Worm (Caenorhabditis elegans): ENCODE data around the gene R05G9R.1.
A peak's percentile ranks its signal among the peaks of the same experiment; 100 is the strongest.

Gene R05G9R.1

ce11 chrII:6491187-6491586 lies 22.6 kb downstream of the R05G9R.1 start (continued):
- TF ChIP-seq dmd-9 (GFP tag; IDR thresholded peaks at IDR 0.05) (no peak), Y48G9A.11 (GFP tag; IDR thresholded peaks at IDR 0.05) (peak; percentile 56; the same call in 1 of the 2 replicates), php-3 (GFP tag; IDR thresholded peaks at IDR 0.05) (no peak), lir-3 (tag; optimal IDR thresholded peaks at IDR 0.05) (no peak), daf-12 (tag; optimal IDR thresholded peaks at IDR 0.05) (no peak), mdl-1 (tag; optimal IDR thresholded peaks at IDR 0.05) (no peak), hmg-1.1 (GFP tag; IDR thresholded peaks at IDR 0.05) (no peak), daf-16 (GFP tag; optimal IDR thresholded peaks at IDR 0.05) (no peak), daf-16 (tag; optimal IDR thresholded peaks at IDR 0.05) (no peak), unc-39 (tag; optimal IDR thresholded peaks at IDR 0.05) (no peak), mes-2 (tag; optimal IDR thresholded peaks at IDR 0.05; ENCODE audit: poor library complexity, severe bottlenecking) (no peak), zip-2 (tag; optimal IDR thresholded peaks at IDR 0.05) (no peak), ztf-7 (tag; optimal IDR thresholded peaks at IDR 0.05) (no peak), lin-13 (GFP tag; optimal IDR thresholded peaks at IDR 0.05) (no peak), fkh-10 (GFP tag; optimal IDR thresholded peaks at IDR 0.05) (no peak), attf-4 (tag; optimal IDR thresholded peaks at IDR 0.05) (no peak), madf-9 (GFP tag; conservative IDR thresholded peaks at IDR 0.05) (no peak), lin-15B (tag; optimal IDR thresholded peaks at IDR 0.05) (no peak), Y5F2A.4 (GFP tag; optimal IDR thresholded peaks at IDR 0.05) (peak; percentile 8), jun-1 (tag; optimal IDR thresholded peaks at IDR 0.05) (no peak), nhr-237 (tag; optimal IDR thresholded peaks at IDR 0.05) (no peak), ceh-32 (tag; optimal IDR thresholded peaks at IDR 0.05; ENCODE audit: poor library complexity) (no peak), spr-3 (GFP tag; optimal IDR thresholded peaks at IDR 0.05) (no peak), dmd-8 (GFP tag; IDR thresholded peaks at IDR 0.05) (peak; percentile 37; the same call in 1 of the 2 replicates), spr-1 (tag; optimal IDR thresholded peaks at IDR 0.05) (no peak), ama-1 (optimal IDR thresholded peaks at IDR 0.05) (no peak), arid-1 (GFP tag; conservative IDR thresholded peaks at IDR 0.05) (peak; percentile 68; the same call in 1 of the 2 replicates), aha-1 (tag) (no peak), ztf-11 (tag; optimal IDR thresholded peaks at IDR 0.05) (no peak), F37D6.2 (tag; optimal IDR thresholded peaks at IDR 0.05) (no peak), mxl-2 (GFP tag; conservative IDR thresholded peaks at IDR 0.05) (no peak), snpc-4 (tag; optimal IDR thresholded peaks at IDR 0.05) (no peak), nhr-25 (tag; optimal IDR thresholded peaks at IDR 0.05; ENCODE audit: borderline replicate concordance, insufficient read depth) (no peak), mxl-3 (GFP tag; optimal IDR thresholded peaks at IDR 0.05) (no peak), nhr-6 (tag; optimal IDR thresholded peaks at IDR 0.05) (no peak), unc-130 (GFP tag; optimal IDR thresholded peaks at IDR 0.05) (peak; percentile 80), aly-2 (tag; optimal IDR thresholded peaks at IDR 0.05) (no peak), madf-5 (GFP tag; IDR thresholded peaks at IDR 0.05) (0 out of 4 replicates have a peak, but pooled peaks of 1 of the 2 experiments have one; percentile 19), ceh-62 (tag; optimal IDR thresholded peaks at IDR 0.05) (no peak), hlh-11 (tag; optimal IDR thresholded peaks at IDR 0.05) (no peak), T20F7.1 (GFP tag; optimal IDR thresholded peaks at IDR 0.05) (no peak), egl-27 (tag; optimal IDR thresholded peaks at IDR 0.05) (no peak), F26F4.8 (GFP tag; conservative IDR thresholded peaks at IDR 0.05) (no peak), nhr-102 (tag; optimal IDR thresholded peaks at IDR 0.05) (no peak), nhr-41 (GFP tag; IDR thresholded peaks at IDR 0.05) (no peak), fos-1 (tag; optimal IDR thresholded peaks at IDR 0.05) (no peak), saeg-2 (GFP tag; IDR thresholded peaks at IDR 0.05) (no peak), F49E8.2 (tag; optimal IDR thresholded peaks at IDR 0.05; ENCODE audit: borderline replicate concordance) (peak; percentile 81), F44E2.7 (GFP tag; IDR thresholded peaks at IDR 0.05) (no peak), snpc-1.2 (GFP tag; IDR thresholded peaks at IDR 0.05) (peak; percentile 63), tag-97 (GFP tag; IDR thresholded peaks at IDR 0.05) (no peak)
